Fruit fly (Drosophila melanogaster): Measurements from ENCODE around the gene HLH4C.

- TF ChIP-seq psq (optimal IDR thresholded peaks at IDR 0.05), result no peak
- no peak for TF ChIP-seq Myc (optimal IDR thresholded peaks at IDR 0.05)
- TF ChIP-seq ttk (optimal IDR thresholded peaks at IDR 0.05), result no peak
- TF ChIP-seq insv (optimal IDR thresholded peaks at IDR 0.05), result no peak
- TF ChIP-seq h (optimal IDR thresholded peaks at IDR 0.05), result no peak
- no peak for TF ChIP-seq Sin3A (optimal IDR thresholded peaks at IDR 0.05)
These were observed 22.2 kb upstream of the HLH4C start for dm6 chrX:4669438-4669837.

All from Kc167 (cell line).